Worm (Caenorhabditis elegans) whole organism, L1 larva: Measurements from ENCODE around the gene col-174.

ENCODE experiments used
- F16B12.6 ChIP-seq: fragments of 150-350 bp; optimal IDR thresholded peaks from 2 replicates; lab custom pipeline; 2014; ENCODE audit warnings: missing biosample characterization, missing genetic modification characterization
- aha-1 ChIP-seq: fragments of 150-350 bp; optimal IDR thresholded peaks from 2 replicates; lab custom pipeline; 2014; ENCODE audit warnings: missing biosample characterization, missing genetic modification characterization
- alr-1 ChIP-seq: fragments of 200-800 bp; sonication (Bioruptor generic); optimal IDR thresholded peaks from 2 replicates; lab custom pipeline; 2018; ENCODE audit warnings: borderline replicate concordance, mild to moderate bottlenecking, missing genetic modification characterization, missing compliant biosample characterization
- blmp-1 ChIP-seq: fragments of 150-350 bp; optimal IDR thresholded peaks from 2 replicates; lab custom pipeline; 2014; ENCODE audit warnings: missing biosample characterization, missing genetic modification characterization
- ceh-63 ChIP-seq: fragments of 200-800 bp; sonication (Bioruptor generic); optimal IDR thresholded peaks from 2 replicates; lab custom pipeline; 2018; ENCODE audit warnings: mild to moderate bottlenecking, missing genetic modification characterization, missing compliant biosample characterization
- ceh-8 ChIP-seq: fragments of 200-800 bp; sonication (Bioruptor generic); optimal IDR thresholded peaks from 2 replicates; lab custom pipeline; 2018; ENCODE audit warnings: mild to moderate bottlenecking, missing genetic modification characterization, moderate library complexity, missing compliant biosample characterization
- ceh-82 ChIP-seq, 3 experiments: fragments of 150-350 bp in 1 of 3; sonication (generic microtip) in 2 of 3; optimal IDR thresholded peaks; 2 replicates each; lab custom pipeline; 2014 to 2017; ENCODE audit warnings: missing biosample characterization in 3 of 3, missing genetic modification characterization in 3 of 3
- ceh-90 ChIP-seq: sonication (generic microtip); optimal IDR thresholded peaks from 2 replicates; lab custom pipeline; 2016; ENCODE audit warnings: missing genetic modification characterization, missing compliant biosample characterization
- ces-1 ChIP-seq: fragments of 150-350 bp; optimal IDR thresholded peaks from 2 replicates; lab custom pipeline; 2014; ENCODE audit warnings: missing biosample characterization, missing genetic modification reagents, missing genetic modification characterization
- efl-3 ChIP-seq: fragments of 200-800 bp; sonication (Bioruptor generic); optimal IDR thresholded peaks from 2 replicates; lab custom pipeline; 2018; ENCODE audit warnings: mild to moderate bottlenecking, missing genetic modification characterization, missing compliant biosample characterization
- elt-2 ChIP-seq: sonication (generic microtip); optimal IDR thresholded peaks from 2 replicates; lab custom pipeline; 2016; ENCODE audit warnings: missing genetic modification characterization, mild to moderate bottlenecking, inconsistent platforms, missing compliant biosample characterization, missing genetic modification reagents
- elt-3 ChIP-seq, 6 experiments: fragments of 150-350 bp in 1 of 6; sonication (generic microtip); optimal IDR thresholded peaks; 2 replicates each; lab custom pipeline; 2017 to 2018; ENCODE audit warnings: missing biosample characterization in 6 of 6, missing genetic modification characterization in 6 of 6, inconsistent platforms in 1 of 6
- irx-1 ChIP-seq: sonication (generic microtip); optimal IDR thresholded peaks from 2 replicates; lab custom pipeline; 2016; ENCODE audit warnings: missing genetic modification characterization, missing compliant biosample characterization
- jun-1 ChIP-seq: fragments of 150-350 bp; optimal IDR thresholded peaks from 2 replicates; lab custom pipeline; 2014; ENCODE audit warnings: missing biosample characterization, missing genetic modification reagents, missing genetic modification characterization
- lin-13 ChIP-seq: fragments of 150-350 bp; optimal IDR thresholded peaks from 2 replicates; lab custom pipeline; 2014; ENCODE audit warnings: missing biosample characterization, missing genetic modification reagents, missing genetic modification characterization
- lin-14 ChIP-seq: fragments of 200-800 bp; sonication (Bioruptor generic); optimal IDR thresholded peaks from 2 replicates; lab custom pipeline; 2018; ENCODE audit warnings: mild to moderate bottlenecking, missing genetic modification characterization, moderate library complexity, missing compliant biosample characterization
- lin-15B ChIP-seq: fragments of 150-350 bp; sonication (generic microtip); optimal IDR thresholded peaks from 3 replicates; lab custom pipeline; 2014; ENCODE audit warnings: missing biosample characterization, missing genetic modification characterization
- lsy-2 ChIP-seq, 2 experiments: fragments of 150-350 bp; optimal IDR thresholded peaks; 2 replicates each; lab custom pipeline; 2014; ENCODE audit warnings: missing biosample characterization in 2 of 2, missing genetic modification characterization in 2 of 2
- mab-9 ChIP-seq: fragments of 200-800 bp; sonication (Bioruptor generic); IDR thresholded peaks from 2 replicates; pipeline ENCODE4 v1.3.6; 2022; ENCODE audit warnings: missing genetic modification reagents, missing genetic modification characterization, missing compliant biosample characterization
- mdl-1 ChIP-seq, 2 experiments: fragments of 150-350 bp; optimal IDR thresholded peaks; 2 replicates each; lab custom pipeline; 2014 to 2017; ENCODE audit warnings: missing biosample characterization in 2 of 2, missing genetic modification characterization in 2 of 2, inconsistent platforms in 1 of 2
- mef-2 ChIP-seq: fragments of 150-350 bp; optimal IDR thresholded peaks from 2 replicates; lab custom pipeline; 2014; ENCODE audit warnings: missing biosample characterization, missing genetic modification characterization
- mep-1 ChIP-seq: fragments of 150-350 bp; optimal IDR thresholded peaks from 2 replicates; lab custom pipeline; 2014; ENCODE audit warnings: missing biosample characterization, missing genetic modification characterization
- nhr-11 ChIP-seq: fragments of 150-350 bp; optimal IDR thresholded peaks from 2 replicates; lab custom pipeline; 2014; ENCODE audit warnings: missing biosample characterization, missing genetic modification characterization
- nhr-19 ChIP-seq: fragments of 200-800 bp; sonication (Bioruptor generic); conservative IDR thresholded peaks from 2 replicates; pipeline ENCODE4 v1.3.6; 2022; ENCODE audit warnings: missing genetic modification characterization, missing compliant biosample characterization
- nhr-20 ChIP-seq: sonication (generic microtip); optimal IDR thresholded peaks from 2 replicates; lab custom pipeline; 2016; ENCODE audit warnings: mild to moderate bottlenecking, missing genetic modification characterization, missing compliant biosample characterization
- nhr-47 ChIP-seq: sonication (generic microtip); optimal IDR thresholded peaks from 2 replicates; lab custom pipeline; 2016; ENCODE audit warnings: mild to moderate bottlenecking, missing genetic modification characterization, moderate library complexity, missing compliant biosample characterization
- nhr-71 ChIP-seq: sonication (generic microtip); optimal IDR thresholded peaks from 2 replicates; lab custom pipeline; 2016; ENCODE audit warnings: mild to moderate bottlenecking, missing genetic modification characterization, moderate library complexity, missing compliant biosample characterization
- nhr-76 ChIP-seq: sonication (generic microtip); optimal IDR thresholded peaks from 2 replicates; lab custom pipeline; 2017; ENCODE audit warnings: missing biosample characterization, missing genetic modification characterization
- nhr-85 ChIP-seq: sonication (generic microtip); peaks from one replicate; lab custom pipeline; 2016; ENCODE audit warnings: missing genetic modification characterization, inconsistent platforms, missing compliant biosample characterization
- nhr-90 ChIP-seq: sonication (generic microtip); optimal IDR thresholded peaks from 2 replicates; lab custom pipeline; 2016; ENCODE audit warnings: mild to moderate bottlenecking, missing genetic modification characterization, missing compliant biosample characterization; ENCODE audit not compliant: poor library complexity
- pag-3 ChIP-seq: sonication (generic microtip); optimal IDR thresholded peaks from 2 replicates; lab custom pipeline; 2017; ENCODE audit warnings: missing genetic modification characterization, mild to moderate bottlenecking, missing compliant biosample characterization, antibody characterized with exemption, borderline replicate concordance; ENCODE audit not compliant: insufficient read depth
- pqm-1 ChIP-seq: sonication (generic microtip); optimal IDR thresholded peaks from 3 replicates; lab custom pipeline; 2017; ENCODE audit warnings: missing biosample characterization, missing genetic modification characterization
- skn-1 ChIP-seq: fragments of 150-350 bp; optimal IDR thresholded peaks from 2 replicates; lab custom pipeline; 2014; ENCODE audit warnings: missing biosample characterization, missing genetic modification characterization
- snpc-4 ChIP-seq: fragments of 150-350 bp; optimal IDR thresholded peaks from 2 replicates; lab custom pipeline; 2014; ENCODE audit warnings: missing biosample characterization, missing genetic modification characterization
- snu-23 ChIP-seq: sonication (generic microtip); optimal IDR thresholded peaks from 2 replicates; lab custom pipeline; 2016; ENCODE audit warnings: missing genetic modification characterization, missing compliant biosample characterization
- sox-4 ChIP-seq: sonication (generic microtip); optimal IDR thresholded peaks from 2 replicates; lab custom pipeline; 2016; ENCODE audit warnings: missing genetic modification characterization, missing compliant biosample characterization
- tbx-2 ChIP-seq: sonication (generic microtip); optimal IDR thresholded peaks from 2 replicates; lab custom pipeline; 2016; ENCODE audit warnings: missing genetic modification characterization, missing compliant biosample characterization
- tlp-1 ChIP-seq: fragments of 150-350 bp; optimal IDR thresholded peaks from 2 replicates; lab custom pipeline; 2014; ENCODE audit warnings: missing biosample characterization, missing genetic modification characterization
- unc-86 ChIP-seq: sonication (generic microtip); optimal IDR thresholded peaks from 2 replicates; lab custom pipeline; 2016; ENCODE audit warnings: missing genetic modification characterization, missing compliant biosample characterization
- zip-4 ChIP-seq: fragments of 200-800 bp; sonication (Bioruptor generic); optimal IDR thresholded peaks from 2 replicates; lab custom pipeline; 2018; ENCODE audit warnings: mild to moderate bottlenecking, missing genetic modification characterization, moderate library complexity, missing compliant biosample characterization

Gene col-174

ce11 chrX:7586588-7586987, 40.0 kb downstream of the col-174 start:
- no peak for TF ChIP-seq jun-1 (tag; lab: Kevin White, UChicago)
- TF ChIP-seq tbx-2 (tag; lab: Kevin White, UChicago): no peak
- no peak for TF ChIP-seq efl-3 (GFP tag; lab: Kevin White, UChicago)
- TF ChIP-seq snpc-4 (tag; lab: Kevin White, UChicago): no peak
- TF ChIP-seq blmp-1: peak; percentile 68
- TF ChIP-seq nhr-20 (tag; lab: Kevin White, UChicago): peak; percentile 54
- peak; percentile 6 for TF ChIP-seq nhr-90
- peak; percentile 56 for TF ChIP-seq nhr-71 (tag; lab: Kevin White, UChicago)
- no peak for TF ChIP-seq tlp-1 (tag; lab: Kevin White, UChicago)
- TF ChIP-seq nhr-47 (tag; lab: Kevin White, UChicago): peak; percentile 6
- no peak for TF ChIP-seq mdl-1 (tag; optimal IDR thresholded peaks at IDR 0.05; lab: Kevin White, UChicago)
- no peak for TF ChIP-seq pag-3 (tag; lab: Kevin White, UChicago)
- TF ChIP-seq lin-14 (GFP tag; lab: Kevin White, UChicago): peak; percentile 65
- TF ChIP-seq sox-4: no peak
- peak; percentile 23 for TF ChIP-seq snu-23
- TF ChIP-seq nhr-85 (tag; lab: Kevin White, UChicago): peak; percentile 88
- TF ChIP-seq skn-1: peak; percentile 2
- TF ChIP-seq lin-15B (tag; lab: Kevin White, UChicago): no peak
- no peak for TF ChIP-seq ces-1
- no peak for TF ChIP-seq elt-2 (tag; lab: Kevin White, UChicago)
- peak; percentile 39 for TF ChIP-seq mep-1 (tag; lab: Kevin White, UChicago)
- peak in 1 of 6 experiments; percentile 12 for TF ChIP-seq elt-3 (tag; optimal IDR thresholded peaks at IDR 0.05; lab: Kevin White, UChicago)
- TF ChIP-seq lin-13 (GFP tag; lab: Kevin White, UChicago): no peak
- TF ChIP-seq mef-2 (tag; lab: Kevin White, UChicago): no peak
- no peak for TF ChIP-seq ceh-63 (GFP tag; lab: Kevin White, UChicago)
- no peak for TF ChIP-seq alr-1 (tag; lab: Kevin White, UChicago)
- no peak for TF ChIP-seq nhr-19 (GFP tag; lab: Robert Waterston, UW)
- no peak for TF ChIP-seq zip-4 (GFP tag; lab: Kevin White, UChicago)
- TF ChIP-seq nhr-11 (tag; lab: Kevin White, UChicago): no peak
- TF ChIP-seq F16B12.6: no peak
- TF ChIP-seq aha-1 (tag; lab: Kevin White, UChicago): no peak
- no peak for TF ChIP-seq ceh-90 (tag; lab: Kevin White, UChicago)
- TF ChIP-seq nhr-76 (tag; lab: Kevin White, UChicago): no peak
- no peak for TF ChIP-seq lsy-2 (tag; optimal IDR thresholded peaks at IDR 0.05; lab: Kevin White, UChicago)
- no peak for TF ChIP-seq ceh-8 (GFP tag; lab: Kevin White, UChicago)
- TF ChIP-seq ceh-82 (tag; optimal IDR thresholded peaks at IDR 0.05; lab: Kevin White, UChicago): no peak
- TF ChIP-seq, all 84 proteins: peak for 11

DNA sequence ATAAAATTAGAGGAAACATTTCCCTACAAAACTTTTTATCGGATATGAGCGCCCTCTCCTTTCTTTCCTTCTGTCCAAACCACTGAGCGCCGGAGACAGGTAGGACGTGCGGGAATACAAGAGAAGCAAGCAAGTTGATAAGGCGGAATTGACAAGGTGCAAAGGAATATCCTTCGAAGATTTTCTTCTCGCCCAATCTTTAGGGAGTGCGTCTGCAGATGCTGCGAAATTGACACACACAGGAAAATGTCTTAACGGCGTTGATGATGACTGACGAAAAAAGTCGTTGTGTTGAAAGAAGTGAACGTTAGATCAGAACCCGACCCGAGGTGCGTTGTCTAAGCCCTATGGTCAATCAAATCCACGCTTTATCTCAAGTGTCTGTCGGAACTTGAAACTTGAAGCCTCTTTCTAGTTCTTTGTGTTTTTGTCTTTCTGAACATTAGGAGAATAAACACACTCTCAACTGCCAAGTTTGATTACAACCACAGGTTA, 41.2 kb downstream of the col-174 start:
- no peak for TF ChIP-seq irx-1 (tag; lab: Kevin White, UChicago)
- TF ChIP-seq nhr-19 (GFP tag; lab: Robert Waterston, UW): no peak
- TF ChIP-seq elt-3 (tag; optimal IDR thresholded peaks at IDR 0.05; lab: Kevin White, UChicago): peak in 1 of 6 experiments; percentile 22
- TF ChIP-seq blmp-1: peak; percentile 69

ce11 chrX:7590756-7591155, 44.1 kb downstream of the col-174 start:
- TF ChIP-seq nhr-20 (tag; lab: Kevin White, UChicago): peak; percentile 36
- TF ChIP-seq blmp-1: peak; percentile 87
- no peak for TF ChIP-seq nhr-47 (tag; lab: Kevin White, UChicago)
- TF ChIP-seq tbx-2 (tag; lab: Kevin White, UChicago): peak; percentile 48
- peak; percentile 4 for TF ChIP-seq mep-1 (tag; lab: Kevin White, UChicago)
- TF ChIP-seq pqm-1 (tag; lab: Kevin White, UChicago): no peak
- TF ChIP-seq mab-9 (GFP tag; lab: Robert Waterston, UW): no peak
- no peak for TF ChIP-seq unc-86
- no peak for TF ChIP-seq ceh-82 (tag; optimal IDR thresholded peaks at IDR 0.05; lab: Kevin White, UChicago)
- peak in 1 of 2 experiments; percentile 39 for TF ChIP-seq lsy-2 (tag; optimal IDR thresholded peaks at IDR 0.05; lab: Kevin White, UChicago)
- peak; percentile 55 for TF ChIP-seq nhr-71 (tag; lab: Kevin White, UChicago)
- peak; percentile 75 for TF ChIP-seq nhr-85 (tag; lab: Kevin White, UChicago)
- peak; percentile 27 for TF ChIP-seq nhr-90
- peak; percentile 78 for TF ChIP-seq lin-14 (GFP tag; lab: Kevin White, UChicago)
- 0 out of 2 replicates have a peak, but pooled peaks have one; percentile 4 for TF ChIP-seq nhr-19 (GFP tag; lab: Robert Waterston, UW)
- TF ChIP-seq snu-23: peak; percentile 49
- TF ChIP-seq elt-3 (tag; optimal IDR thresholded peaks at IDR 0.05; lab: Kevin White, UChicago): peak in 5 of 6 experiments; percentile 13 to 57 (median 50)
